Worm (Caenorhabditis elegans) whole organism, L2 larva: Measurements from ENCODE around the gene ins-39.

ENCODE experiments used
- C34F6.9 ChIP-seq: fragments of 150-350 bp; optimal IDR thresholded peaks from 2 replicates; lab custom pipeline; 2014; ENCODE audit warnings: missing biosample characterization, missing genetic modification characterization
- F13H6.1 ChIP-seq: sonication (generic microtip); optimal IDR thresholded peaks from 2 replicates; lab custom pipeline; 2016; ENCODE audit warnings: missing genetic modification characterization, missing compliant biosample characterization
- R02D3.7 ChIP-seq: fragments of 150-350 bp; optimal IDR thresholded peaks from 2 replicates; lab custom pipeline; 2014; ENCODE audit warnings: missing biosample characterization, missing genetic modification characterization
- Y55F3AM.14 ChIP-seq: fragments of 200-800 bp; sonication (Bioruptor generic); optimal IDR thresholded peaks from 2 replicates; lab custom pipeline; 2018; ENCODE audit warnings: mild to moderate bottlenecking, missing genetic modification characterization, missing compliant biosample characterization
- ZK546.5 ChIP-seq: sonication (generic microtip); optimal IDR thresholded peaks from 2 replicates; lab custom pipeline; 2017; ENCODE audit warnings: missing biosample characterization, missing genetic modification characterization
- alr-1 ChIP-seq: fragments of 150-350 bp; optimal IDR thresholded peaks from 2 replicates; lab custom pipeline; 2014; ENCODE audit warnings: missing biosample characterization, missing genetic modification characterization
- aly-2 ChIP-seq: fragments of 150-350 bp; optimal IDR thresholded peaks from 2 replicates; lab custom pipeline; 2014; ENCODE audit warnings: missing biosample characterization, missing genetic modification characterization
- ama-1 ChIP-seq: fragments of 150-350 bp; optimal IDR thresholded peaks from 2 replicates; lab custom pipeline; 2018; ENCODE audit warnings: inconsistent platforms
- blmp-1 ChIP-seq: sonication (generic microtip); optimal IDR thresholded peaks from 2 replicates; lab custom pipeline; 2017; ENCODE audit warnings: missing genetic modification characterization, mild to moderate bottlenecking, missing compliant biosample characterization, antibody characterized with exemption, moderate library complexity; ENCODE audit not compliant: insufficient read depth
- ceh-16 ChIP-seq: fragments of 150-350 bp; optimal IDR thresholded peaks from 2 replicates; lab custom pipeline; 2014; ENCODE audit warnings: missing biosample characterization, missing genetic modification characterization
- ceh-82 ChIP-seq: fragments of 150-350 bp; optimal IDR thresholded peaks from 2 replicates; lab custom pipeline; 2014; ENCODE audit warnings: missing biosample characterization, missing genetic modification characterization
- crh-2 ChIP-seq: sonication (generic microtip); optimal IDR thresholded peaks from 2 replicates; lab custom pipeline; 2017; ENCODE audit warnings: missing biosample characterization, missing genetic modification characterization
- dmd-4 ChIP-seq: sonication (generic microtip); optimal IDR thresholded peaks from 2 replicates; lab custom pipeline; 2017; ENCODE audit warnings: missing biosample characterization, missing genetic modification characterization
- elt-1 ChIP-seq: fragments of 150-350 bp; optimal IDR thresholded peaks from 2 replicates; lab custom pipeline; 2014; ENCODE audit warnings: missing biosample characterization, missing genetic modification characterization
- elt-3 ChIP-seq: sonication (generic microtip); optimal IDR thresholded peaks from 2 replicates; lab custom pipeline; 2017; ENCODE audit warnings: missing biosample characterization, missing genetic modification characterization
- fos-1 ChIP-seq: fragments of 150-350 bp; optimal IDR thresholded peaks from 2 replicates; lab custom pipeline; 2014; ENCODE audit warnings: missing biosample characterization, missing genetic modification characterization
- gmeb-1 ChIP-seq: fragments of 150-350 bp; optimal IDR thresholded peaks from 2 replicates; lab custom pipeline; 2014; ENCODE audit warnings: missing biosample characterization, missing genetic modification characterization
- lin-13 ChIP-seq: fragments of 150-350 bp; optimal IDR thresholded peaks from 2 replicates; lab custom pipeline; 2014; ENCODE audit warnings: missing biosample characterization, missing genetic modification reagents, missing genetic modification characterization
- lin-39 ChIP-seq: fragments of 150-350 bp; optimal IDR thresholded peaks from 2 replicates; lab custom pipeline; 2014; ENCODE audit warnings: missing biosample characterization, missing genetic modification reagents, missing genetic modification characterization
- lsy-2 ChIP-seq, 2 experiments: fragments of 150-350 bp in 1 of 2; sonication (generic microtip) in 1 of 2; optimal IDR thresholded peaks; 2 replicates each; lab custom pipeline; 2014 to 2017; ENCODE audit warnings: missing biosample characterization in 2 of 2, missing genetic modification characterization in 2 of 2
- mab-5 ChIP-seq: fragments of 150-350 bp; optimal IDR thresholded peaks from 2 replicates; lab custom pipeline; 2014; ENCODE audit warnings: missing biosample characterization, missing genetic modification characterization
- nhr-11 ChIP-seq: fragments of 150-350 bp; optimal IDR thresholded peaks from 2 replicates; lab custom pipeline; 2014; ENCODE audit warnings: missing biosample characterization, missing genetic modification characterization
- nhr-12 ChIP-seq: fragments of 150-350 bp; optimal IDR thresholded peaks from 2 replicates; lab custom pipeline; 2014; ENCODE audit warnings: missing biosample characterization, missing genetic modification characterization
- nhr-129 ChIP-seq: fragments of 150-350 bp; optimal IDR thresholded peaks from 2 replicates; lab custom pipeline; 2014; ENCODE audit warnings: missing biosample characterization, missing genetic modification characterization
- nhr-21 ChIP-seq: fragments of 150-350 bp; optimal IDR thresholded peaks from 2 replicates; lab custom pipeline; 2014; ENCODE audit warnings: missing biosample characterization, missing genetic modification characterization
- nhr-23 ChIP-seq: fragments of 150-350 bp; optimal IDR thresholded peaks from 2 replicates; lab custom pipeline; 2014; ENCODE audit warnings: missing biosample characterization, missing genetic modification reagents, missing genetic modification characterization
- nhr-237 ChIP-seq: fragments of 150-350 bp; optimal IDR thresholded peaks from 2 replicates; lab custom pipeline; 2014; ENCODE audit warnings: missing biosample characterization, missing genetic modification characterization
- nhr-25 ChIP-seq: fragments of 150-350 bp; sonication (generic microtip); optimal IDR thresholded peaks from 3 replicates; lab custom pipeline; 2014; ENCODE audit warnings: missing biosample characterization, missing genetic modification characterization
- nhr-6 ChIP-seq: fragments of 150-350 bp; optimal IDR thresholded peaks from 2 replicates; lab custom pipeline; 2014; ENCODE audit warnings: missing biosample characterization, missing genetic modification characterization
- nhr-77 ChIP-seq: fragments of 150-350 bp; optimal IDR thresholded peaks from 2 replicates; lab custom pipeline; 2014; ENCODE audit warnings: missing biosample characterization, missing genetic modification characterization
- peb-1 ChIP-seq: fragments of 150-350 bp; optimal IDR thresholded peaks from 2 replicates; lab custom pipeline; 2014; ENCODE audit warnings: missing biosample characterization, missing genetic modification characterization
- sem-4 ChIP-seq: fragments of 150-350 bp; optimal IDR thresholded peaks from 2 replicates; lab custom pipeline; 2014; ENCODE audit warnings: missing biosample characterization, missing genetic modification reagents, missing genetic modification characterization
- skn-1 ChIP-seq: sonication (generic microtip); optimal IDR thresholded peaks from 2 replicates; lab custom pipeline; 2017; ENCODE audit warnings: missing biosample characterization, missing genetic modification characterization
- sma-3 ChIP-seq: sonication (generic microtip); optimal IDR thresholded peaks from 2 replicates; lab custom pipeline; 2016; ENCODE audit warnings: missing genetic modification reagents, missing genetic modification characterization, missing compliant biosample characterization
- sma-9 ChIP-seq, 2 experiments: fragments of 150-350 bp in 1 of 2; sonication (generic microtip) in 1 of 2; optimal IDR thresholded peaks; 2 replicates each; lab custom pipeline; 2014 to 2016; ENCODE audit warnings: missing genetic modification characterization in 2 of 2, mild to moderate bottlenecking in 1 of 2, missing biosample characterization in 1 of 2, missing compliant biosample characterization in 1 of 2, missing genetic modification reagents in 1 of 2, moderate library complexity in 1 of 2
- snpc-4 ChIP-seq: fragments of 150-350 bp; optimal IDR thresholded peaks from 2 replicates; lab custom pipeline; 2014; ENCODE audit warnings: missing biosample characterization, missing genetic modification characterization
- unc-39 ChIP-seq: fragments of 150-350 bp; optimal IDR thresholded peaks from 2 replicates; lab custom pipeline; 2014; ENCODE audit warnings: missing biosample characterization, missing genetic modification characterization
- unc-55 ChIP-seq: fragments of 150-350 bp; sonication (generic microtip); optimal IDR thresholded peaks from 3 replicates; lab custom pipeline; 2014; ENCODE audit warnings: missing biosample characterization, missing genetic modification reagents, missing genetic modification characterization
- unc-62 ChIP-seq: fragments of 150-350 bp; optimal IDR thresholded peaks from 2 replicates; lab custom pipeline; 2014; ENCODE audit warnings: missing biosample characterization, missing genetic modification reagents, missing genetic modification characterization
- zag-1 ChIP-seq: fragments of 150-350 bp; optimal IDR thresholded peaks from 2 replicates; lab custom pipeline; 2014; ENCODE audit warnings: missing biosample characterization, missing genetic modification characterization
- ztf-1 ChIP-seq: fragments of 200-800 bp; sonication (Bioruptor generic); conservative IDR thresholded peaks from 2 replicates; pipeline ENCODE4 v1.3.6; 2022; ENCODE audit warnings: missing genetic modification characterization, missing compliant biosample characterization
- ztf-11 ChIP-seq: sonication (generic microtip); optimal IDR thresholded peaks from 2 replicates; lab custom pipeline; 2017; ENCODE audit warnings: missing biosample characterization, missing genetic modification characterization
- ztf-4 ChIP-seq: fragments of 150-350 bp; optimal IDR thresholded peaks from 2 replicates; lab custom pipeline; 2014; ENCODE audit warnings: missing biosample characterization, missing genetic modification characterization

The ins-39 gene

DNA sequence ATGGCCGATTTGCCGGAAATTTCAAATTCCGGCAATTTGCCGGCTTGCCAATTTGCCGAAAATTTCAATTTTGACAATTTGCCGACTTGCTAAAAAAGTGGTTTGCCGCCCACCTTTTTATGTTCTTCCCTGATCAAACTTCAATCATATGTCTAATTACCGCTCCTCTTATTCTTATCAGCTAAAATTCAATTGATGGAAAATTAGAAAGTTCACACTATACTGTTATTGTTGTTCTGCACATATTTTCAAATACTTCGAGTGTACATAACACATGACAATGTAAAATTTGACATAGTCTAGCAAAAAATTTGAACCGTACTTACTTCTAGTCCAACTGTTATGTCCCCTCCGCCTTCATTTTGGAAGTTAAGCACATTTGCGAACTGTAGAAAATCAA, 6.4 kb downstream of the ins-39 start:
- no peak for TF ChIP-seq ztf-1 (GFP tag; lab: Robert Waterston, UW)

DNA sequence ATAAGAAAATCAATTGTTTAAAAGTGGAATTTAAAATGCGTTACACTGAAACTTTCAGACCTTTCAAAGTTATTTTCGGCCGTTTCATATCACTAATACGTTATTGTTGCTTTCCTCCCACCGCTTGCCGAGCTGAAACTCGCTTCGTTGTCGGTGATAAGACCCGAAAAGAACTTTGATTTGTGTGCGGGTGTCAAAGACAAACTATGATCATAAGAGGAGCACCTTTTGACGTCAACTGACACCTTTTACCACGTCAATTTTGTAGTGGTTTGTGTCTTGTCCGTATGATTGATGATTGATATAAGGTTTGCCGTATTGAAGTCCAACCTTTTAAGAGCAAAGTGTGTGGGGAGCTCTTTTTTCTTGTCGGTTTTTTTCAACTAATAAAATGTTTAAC, 7.2 kb downstream of the ins-39 start, which contains the start of gene ttr-37:
ttr-37 (minus strand) TSS at position 167 of the 400 bp plus-strand sequence.
- TF ChIP-seq crh-2 (tag; lab: Kevin White, UChicago) (peak; percentile 81), nhr-129 (tag; lab: Kevin White, UChicago) (peak; percentile 19), elt-1 (tag; lab: Kevin White, UChicago) (no peak), fos-1 (peak; percentile 53), snpc-4 (tag; lab: Kevin White, UChicago) (no peak), dmd-4 (tag; lab: Kevin White, UChicago) (no peak), mab-5 (tag; lab: Kevin White, UChicago) (no peak), aly-2 (no peak), sma-3 (GFP tag; lab: Kevin White, UChicago) (peak; percentile 11), gmeb-1 (tag; lab: Kevin White, UChicago) (peak; percentile 46), sma-9 (GFP tag; optimal IDR thresholded peaks at IDR 0.05; lab: Kevin White, UChicago) (peak; percentile 62), sma-9 (tag; optimal IDR thresholded peaks at IDR 0.05; lab: Kevin White, UChicago) (no peak)

DNA sequence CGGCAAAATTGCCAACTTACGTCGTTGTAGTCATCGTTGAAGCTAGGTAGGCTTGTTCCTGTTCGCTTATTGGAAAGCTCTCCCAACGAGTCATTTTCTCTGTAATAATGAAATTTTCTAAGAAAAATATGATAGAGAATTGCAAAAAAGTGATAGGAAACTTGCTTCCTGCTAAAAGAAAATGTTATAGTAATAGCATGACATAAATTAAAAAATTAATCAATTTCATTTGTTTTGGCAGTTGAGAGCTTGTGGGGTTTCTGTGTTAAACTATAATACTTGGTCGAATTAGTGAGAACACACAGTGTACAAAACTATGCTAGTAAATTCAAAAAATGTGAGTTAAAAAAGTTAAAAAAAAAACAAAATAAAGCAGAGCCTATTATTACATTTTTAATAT, 14.4 kb downstream of the ins-39 start, which contains the start of gene F21E9.2:
F21E9.2 (minus strand) TSS at position 101 of the 400 bp plus-strand sequence.
- TF ChIP-seq Y55F3AM.14 = no peak
- no peak for TF ChIP-seq F13H6.1 (tag; lab: Kevin White, UChicago)
- no peak for TF ChIP-seq fos-1
- TF ChIP-seq ztf-11 (tag; lab: Kevin White, UChicago) = no peak
- no peak for TF ChIP-seq mab-5 (tag; lab: Kevin White, UChicago)
- TF ChIP-seq gmeb-1 (tag; lab: Kevin White, UChicago) = no peak
- TF ChIP-seq aly-2 = no peak
- no peak for TF ChIP-seq nhr-11 (tag; lab: Kevin White, UChicago)
- TF ChIP-seq lin-39 (tag; lab: Kevin White, UChicago) = no peak
- TF ChIP-seq, all 48 proteins: peak for 0

DNA sequence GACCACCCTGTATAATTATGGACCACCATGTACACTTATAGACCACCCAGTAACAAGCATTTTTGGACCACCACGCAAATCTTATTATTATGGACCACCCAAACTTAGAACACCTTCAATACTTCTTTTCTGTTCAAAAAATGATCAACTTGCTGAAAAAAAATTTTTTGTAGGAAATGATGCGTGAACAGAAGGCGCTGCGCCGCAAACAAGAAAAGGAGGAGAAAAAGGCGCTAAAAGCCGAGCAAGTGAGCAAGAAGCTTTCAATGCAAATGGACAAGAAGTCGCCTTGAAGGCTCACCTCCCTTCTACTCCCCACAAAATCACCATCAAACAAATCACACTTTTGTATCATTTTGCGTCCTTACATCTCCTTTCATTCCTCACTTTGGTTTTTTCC, 17.0 kb downstream of the ins-39 start:
- TF ChIP-seq elt-3 (tag; lab: Kevin White, UChicago) = no peak
- no peak for TF ChIP-seq aly-2
- TF ChIP-seq C34F6.9 (tag; lab: Kevin White, UChicago) = no peak
- TF ChIP-seq unc-62 (GFP tag; lab: Kevin White, UChicago) = no peak
- no peak for TF ChIP-seq sma-3 (GFP tag; lab: Kevin White, UChicago)
- no peak for TF ChIP-seq fos-1

DNA sequence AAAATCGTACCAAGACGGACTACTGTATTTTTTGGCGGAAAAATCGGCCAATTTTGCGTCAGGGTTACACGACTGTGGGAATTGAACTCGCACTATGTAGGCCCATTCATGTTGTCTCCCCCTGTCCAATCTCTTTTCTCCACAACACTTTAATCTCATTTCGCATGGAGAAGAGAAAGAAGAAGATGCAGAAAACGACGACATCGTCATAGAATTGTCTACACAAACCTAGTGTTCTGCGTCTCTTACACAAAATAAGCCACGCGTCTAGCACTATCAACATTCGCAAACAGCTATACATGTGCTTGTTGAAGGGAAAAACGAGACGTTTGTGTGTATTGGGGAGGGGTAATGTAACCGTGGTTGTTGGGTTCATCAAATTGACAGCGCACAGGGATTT, 21.2 kb downstream of the ins-39 start:
- TF ChIP-seq zag-1 (tag; lab: Kevin White, UChicago) (peak; percentile 83), lin-13 (peak; percentile 75), ama-1 (no peak), ceh-82 (tag; lab: Kevin White, UChicago) (peak; percentile 55), nhr-11 (tag; lab: Kevin White, UChicago) (no peak), R02D3.7 (peak; percentile 17), nhr-6 (tag; lab: Kevin White, UChicago) (peak; percentile 91), nhr-237 (tag; lab: Kevin White, UChicago) (peak; percentile 16), elt-1 (tag; lab: Kevin White, UChicago) (no peak), ceh-16 (tag; lab: Kevin White, UChicago) (peak; percentile 54), gmeb-1 (tag; lab: Kevin White, UChicago) (peak; percentile 77), unc-62 (GFP tag; lab: Kevin White, UChicago) (no peak), snpc-4 (tag; lab: Kevin White, UChicago) (peak; percentile 41), fos-1 (peak; percentile 79), ztf-11 (tag; lab: Kevin White, UChicago) (no peak), ztf-1 (GFP tag; lab: Robert Waterston, UW) (no peak), sma-9 (GFP tag; optimal IDR thresholded peaks at IDR 0.05; lab: Kevin White, UChicago) (peak; percentile 22), sma-9 (tag; optimal IDR thresholded peaks at IDR 0.05; lab: Kevin White, UChicago) (no peak), unc-55 (peak; percentile 99), C34F6.9 (tag; lab: Kevin White, UChicago) (peak; percentile 68), elt-3 (tag; lab: Kevin White, UChicago) (no peak), dmd-4 (tag; lab: Kevin White, UChicago) (no peak), ztf-4 (peak; percentile 29), alr-1 (no peak), unc-39 (tag; lab: Kevin White, UChicago) (no peak), nhr-23 (no peak), peb-1 (tag; lab: Kevin White, UChicago) (no peak), skn-1 (tag; lab: Kevin White, UChicago) (no peak), lsy-2 (tag; optimal IDR thresholded peaks at IDR 0.05; lab: Kevin White, UChicago) (peak; percentile 74 to 84), nhr-77 (tag; lab: Kevin White, UChicago) (peak; percentile 78), sem-4 (tag; lab: Kevin White, UChicago) (peak; percentile 72), nhr-12 (tag; lab: Kevin White, UChicago) (no peak), ZK546.5 (no peak), nhr-25 (tag; lab: Kevin White, UChicago) (peak; percentile 82), nhr-21 (peak; percentile 88), blmp-1 (tag; lab: Kevin White, UChicago) (peak; percentile 46), Y55F3AM.14 (no peak), F13H6.1 (tag; lab: Kevin White, UChicago) (peak; percentile 58)
